Fruit fly (Drosophila melanogaster) whole organism, wandering third instar larva: ENCODE measurements around the gene Or33b.

Experiments used
- CG9705 ChIP-seq: fragments of 200-800 bp; sonication (Bioruptor generic); optimal IDR thresholded peaks from 2 replicates; lab custom pipeline; 2018; ENCODE audit warnings: missing biosample characterization, mild to moderate bottlenecking, missing genetic modification characterization
- CrebA ChIP-seq: fragments of 200-800 bp; sonication (Bioruptor generic); optimal IDR thresholded peaks from 2 replicates; lab custom pipeline; 2016; ENCODE audit warnings: missing biosample characterization, mild to moderate bottlenecking, missing genetic modification characterization, borderline replicate concordance
- Dfd ChIP-seq: fragments of >200 bp; optimal IDR thresholded peaks from 2 replicates; lab custom pipeline; 2017; ENCODE audit warnings: missing biosample characterization, missing genetic modification characterization
- Dif ChIP-seq: fragments of 200-275, 200-300 bp; sonication (Bioruptor generic); optimal IDR thresholded peaks from 2 replicates; lab custom pipeline; 2018; ENCODE audit warnings: missing biosample characterization, missing genetic modification characterization; ENCODE audit not compliant: partially characterized antibody
- GATAd ChIP-seq: sonication (Bioruptor generic); optimal IDR thresholded peaks from 2 replicates; lab custom pipeline; 2016; ENCODE audit warnings: missing biosample characterization, missing genetic modification characterization
- HLH106 ChIP-seq: fragments of 200-800 bp; optimal IDR thresholded peaks from 3 replicates; lab custom pipeline; 2019; ENCODE audit warnings: missing biosample characterization, mild to moderate bottlenecking, missing genetic modification characterization, moderate library complexity
- Hr78 ChIP-seq: fragments of >200 bp; optimal IDR thresholded peaks from 2 replicates; lab custom pipeline; 2017; ENCODE audit warnings: missing biosample characterization, missing genetic modification characterization
- Hr83 ChIP-seq: fragments of 200-300 bp; sonication (Bioruptor generic); optimal IDR thresholded peaks from 2 replicates; lab custom pipeline; 2016; ENCODE audit warnings: missing biosample characterization, mild to moderate bottlenecking, missing genetic modification characterization, moderate library complexity; ENCODE audit not compliant: poor library complexity, severe bottlenecking
- Myc ChIP-seq: fragments of >200 bp; optimal IDR thresholded peaks from 2 replicates; lab custom pipeline; 2017
- OdsH ChIP-seq: fragments of 200-800 bp; sonication (Bioruptor generic); optimal IDR thresholded peaks from 2 replicates; lab custom pipeline; 2016; ENCODE audit warnings: missing biosample characterization, mild to moderate bottlenecking, missing genetic modification characterization
- Rel ChIP-seq, 2 experiments: fragments of 200-800 bp; sonication (Bioruptor generic) in 1 of 2; optimal IDR thresholded peaks; 2 replicates in 1 of 2; 3 replicates in 1 of 2; lab custom pipeline; 2016 to 2019; ENCODE audit warnings: mild to moderate bottlenecking in 2 of 2, missing biosample characterization in 2 of 2, missing genetic modification characterization in 2 of 2, moderate library complexity in 1 of 2
- Sp1 ChIP-seq: fragments of 200-800 bp; sonication (Bioruptor generic); optimal IDR thresholded peaks from 3 replicates; lab custom pipeline; 2019; ENCODE audit warnings: missing biosample characterization, mild to moderate bottlenecking, missing genetic modification characterization, moderate library complexity
- Vsx2 ChIP-seq: fragments of 200-300, 225-300 bp; sonication (Bioruptor generic); optimal IDR thresholded peaks from 2 replicates; lab custom pipeline; 2018; ENCODE audit warnings: missing biosample characterization, missing genetic modification characterization; ENCODE audit not compliant: partially characterized antibody
- br ChIP-seq: fragments of 200-800 bp; sonication (Bioruptor generic); optimal IDR thresholded peaks from 2 replicates; lab custom pipeline; 2016; ENCODE audit warnings: missing biosample characterization, missing genetic modification characterization
- brk ChIP-seq: fragments of 200-800 bp; sonication (Bioruptor generic); optimal IDR thresholded peaks from 2 replicates; lab custom pipeline; 2016; ENCODE audit warnings: missing biosample characterization, mild to moderate bottlenecking, missing genetic modification characterization
- dl ChIP-seq, 2 experiments: fragments of 175-275, 200-275 bp in 1 of 2; fragments of 200-275 bp in 1 of 2; sonication (Bioruptor generic); optimal IDR thresholded peaks; lab custom pipeline; 2018; ENCODE audit warnings: mild to moderate bottlenecking in 2 of 2, missing biosample characterization in 2 of 2, missing genetic modification characterization in 2 of 2, moderate library complexity in 2 of 2; ENCODE audit not compliant: partially characterized antibody in 2 of 2, insufficient read depth in 1 of 2
- dmrt93B ChIP-seq: fragments of 200-800 bp; sonication (Bioruptor generic); optimal IDR thresholded peaks from 2 replicates; lab custom pipeline; 2018; ENCODE audit warnings: missing biosample characterization, mild to moderate bottlenecking, missing genetic modification characterization
- foxo ChIP-seq, 2 experiments: fragments of 200-800 bp; sonication (Bioruptor generic); optimal IDR thresholded peaks; 2 replicates in 1 of 2; 3 replicates in 1 of 2; lab custom pipeline; 2016 to 2017; ENCODE audit warnings: missing biosample characterization in 2 of 2, missing genetic modification characterization in 2 of 2
- fru ChIP-seq: fragments of 200-800 bp; sonication (Bioruptor generic); optimal IDR thresholded peaks from 3 replicates; lab custom pipeline; 2016; ENCODE audit warnings: missing biosample characterization, mild to moderate bottlenecking, missing genetic modification characterization
- jim ChIP-seq: fragments of 175-275, 200-325 bp; sonication (Bioruptor generic); optimal IDR thresholded peaks from 2 replicates; lab custom pipeline; 2016; ENCODE audit warnings: missing biosample characterization, mild to moderate bottlenecking, missing genetic modification characterization
- psq ChIP-seq: fragments of 200-800 bp; sonication (Bioruptor generic); optimal IDR thresholded peaks from 3 replicates; lab custom pipeline; 2017; ENCODE audit warnings: missing biosample characterization, mild to moderate bottlenecking, missing genetic modification characterization, moderate library complexity
- rgr ChIP-seq: fragments of 200-800 bp; sonication (Bioruptor generic); optimal IDR thresholded peaks from 3 replicates; lab custom pipeline; 2016; ENCODE audit warnings: missing biosample characterization, mild to moderate bottlenecking, missing genetic modification characterization
- sage ChIP-seq: fragments of 200-800 bp; sonication (Bioruptor generic); optimal IDR thresholded peaks from 2 replicates; lab custom pipeline; 2016; ENCODE audit warnings: missing biosample characterization, mild to moderate bottlenecking, missing genetic modification characterization
- sv ChIP-seq: fragments of 200-800 bp; sonication (Bioruptor generic); optimal IDR thresholded peaks from 3 replicates; lab custom pipeline; 2016; ENCODE audit warnings: missing biosample characterization, missing genetic modification characterization
- woc ChIP-seq: sonication (Bioruptor generic); optimal IDR thresholded peaks from 2 replicates; lab custom pipeline; 2016; ENCODE audit warnings: missing biosample characterization, mild to moderate bottlenecking, missing genetic modification characterization

Or33b gene

DNA sequence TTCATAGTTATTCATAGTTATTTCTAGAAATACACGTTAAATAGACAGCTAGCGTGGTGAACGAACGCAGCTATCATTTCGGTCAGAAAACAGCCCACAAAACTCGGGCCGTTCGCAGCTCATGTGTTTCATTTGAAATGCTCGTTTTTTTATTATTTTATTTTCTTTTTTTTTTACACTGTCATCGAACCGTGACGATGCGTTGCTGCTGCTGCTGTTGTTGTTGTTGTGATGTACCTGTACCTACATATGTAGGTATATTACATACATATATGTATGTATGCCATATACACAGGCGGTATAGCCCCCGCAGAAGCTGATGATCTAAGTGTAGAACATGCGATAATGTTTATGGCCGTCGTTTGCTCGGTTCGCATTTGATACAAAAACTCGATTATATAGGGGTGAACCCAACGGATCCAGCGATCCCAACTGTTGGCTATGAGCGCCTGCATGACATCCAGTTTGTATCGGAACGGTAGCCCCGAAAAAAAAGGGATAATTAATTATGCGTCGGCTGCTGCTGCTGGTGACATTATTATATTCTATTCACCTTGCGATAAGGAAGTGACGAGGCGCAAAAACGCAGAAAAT is 37.3 kb downstream of the Or33b start:
- TF ChIP-seq CrebA (GFP tag; lab: Kevin White, UChicago) = no peak
- no peak for TF ChIP-seq sv
- no peak for TF ChIP-seq psq (GFP tag; lab: Kevin White, UChicago)
- no peak for TF ChIP-seq CG9705
- TF ChIP-seq dl (GFP tag; optimal IDR thresholded peaks at IDR 0.05; lab: Kevin White, UChicago; ENCODE audit: insufficient read depth in 1 of 2, partially characterized antibody in 2 of 2) = no peak
- TF ChIP-seq br (GFP tag; lab: Kevin White, UChicago) = no peak
- TF ChIP-seq Rel (GFP tag; optimal IDR thresholded peaks at IDR 0.05; lab: Kevin White, UChicago) = no peak
- no peak for TF ChIP-seq Rel (tag; optimal IDR thresholded peaks at IDR 0.05; lab: Kevin White, UChicago)
- TF ChIP-seq fru = no peak
- no peak for TF ChIP-seq foxo (GFP tag; optimal IDR thresholded peaks at IDR 0.05; lab: Kevin White, UChicago)
- TF ChIP-seq Dfd (GFP tag; lab: Kevin White, UChicago) = no peak

DNA sequence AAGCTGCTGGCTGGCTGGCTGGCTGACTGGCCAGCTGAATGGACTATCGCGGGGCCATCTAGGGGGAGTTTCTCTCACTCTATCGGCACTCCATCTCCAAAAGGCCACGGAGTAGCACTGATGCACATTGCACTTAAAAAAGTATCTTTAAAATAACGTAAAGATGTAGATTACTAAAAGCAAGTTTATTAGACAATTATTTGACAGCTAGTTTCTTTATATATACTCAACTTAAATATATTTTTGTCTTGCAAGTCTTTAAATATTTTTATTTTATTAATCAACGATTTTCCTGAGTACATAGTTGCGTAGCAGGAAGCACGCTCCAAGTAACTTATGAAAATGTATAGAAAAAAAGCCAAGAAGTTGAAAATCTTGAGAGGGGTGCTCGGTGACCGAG is 41.0 kb downstream of the Or33b start:
- TF ChIP-seq Dif (GFP tag; lab: Kevin White, UChicago) (no peak), CrebA (GFP tag; lab: Kevin White, UChicago) (no peak), Sp1 (GFP tag; lab: Kevin White, UChicago) (no peak), fru (no peak), Hr78 (GFP tag; lab: Kevin White, UChicago) (no peak)

- no peak for TF ChIP-seq CrebA (GFP tag; lab: Kevin White, UChicago)
- TF ChIP-seq GATAd (GFP tag; lab: Kevin White, UChicago) = no peak
- no peak for TF ChIP-seq Myc (lab: Kevin White, UChicago)
- TF ChIP-seq woc (GFP tag; lab: Kevin White, UChicago) = no peak
- no peak for TF ChIP-seq Sp1 (GFP tag; lab: Kevin White, UChicago)
Observed at dm6 chr2L:11977721-11978120, 41.7 kb downstream of the Or33b start.

DNA sequence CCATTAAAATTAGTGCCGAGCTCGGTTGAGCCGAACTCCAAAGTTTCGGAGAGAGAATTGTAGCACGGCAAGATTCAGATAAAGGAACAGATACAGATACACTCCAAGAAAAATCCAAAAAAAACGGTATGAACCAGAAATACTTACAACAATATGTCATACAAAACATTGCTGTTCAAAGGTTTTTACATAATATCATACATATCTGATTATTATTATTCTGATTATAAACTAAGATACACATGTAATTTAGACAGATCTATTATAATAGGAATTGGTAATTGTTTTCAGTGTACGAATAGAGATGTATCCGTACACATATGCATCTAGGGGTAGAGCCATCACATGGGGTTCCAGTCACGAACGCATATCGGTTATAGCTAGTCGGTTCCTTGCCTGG is 44.1 kb downstream of the Or33b start:
- TF ChIP-seq Dfd (GFP tag; lab: Kevin White, UChicago) = no peak
- no peak for TF ChIP-seq CrebA (GFP tag; lab: Kevin White, UChicago)
- TF ChIP-seq sage (GFP tag; lab: Kevin White, UChicago) = no peak
- no peak for TF ChIP-seq CG9705
- no peak for TF ChIP-seq dmrt93B (GFP tag; lab: Kevin White, UChicago)
- no peak for TF ChIP-seq fru
- TF ChIP-seq rgr (GFP tag; lab: Kevin White, UChicago) = no peak
- TF ChIP-seq Hr78 (GFP tag; lab: Kevin White, UChicago) = no peak
- no peak for TF ChIP-seq foxo (GFP tag; optimal IDR thresholded peaks at IDR 0.05; lab: Kevin White, UChicago)
- TF ChIP-seq OdsH = no peak
- no peak for TF ChIP-seq brk
- TF ChIP-seq br (GFP tag; lab: Kevin White, UChicago) = no peak
- no peak for TF ChIP-seq Hr83 (GFP tag; lab: Kevin White, UChicago)
- no peak for TF ChIP-seq Sp1 (GFP tag; lab: Kevin White, UChicago)
- TF ChIP-seq dl (GFP tag; optimal IDR thresholded peaks at IDR 0.05; lab: Kevin White, UChicago; ENCODE audit: insufficient read depth in 1 of 2, partially characterized antibody in 2 of 2) = no peak
- TF ChIP-seq, all 38 proteins: peak for 0

DNA sequence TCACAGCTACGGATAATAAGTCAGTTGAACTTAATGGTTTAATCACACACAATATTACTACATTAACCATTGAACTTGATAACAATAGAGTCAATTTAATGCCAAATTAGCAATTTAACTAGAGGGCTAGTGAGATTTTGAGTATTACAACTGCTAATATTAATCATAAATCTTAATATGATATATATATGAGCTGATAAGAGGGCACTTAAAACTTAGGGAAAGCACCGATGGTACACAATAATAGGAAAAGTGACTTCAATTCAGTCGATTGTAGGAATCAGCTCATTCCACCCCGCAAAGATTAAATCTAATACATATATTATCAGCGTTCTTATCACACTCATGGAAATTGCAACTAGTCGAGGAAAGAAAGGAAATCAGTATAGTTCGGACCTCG is 45.2 kb downstream of the Or33b start, which contains the start of gene CG16965:
CG16965 (plus strand) TSS at position 382 of the 400 bp plus-strand sequence.
- no peak for TF ChIP-seq psq (GFP tag; lab: Kevin White, UChicago)
- no peak for TF ChIP-seq sv
- no peak for TF ChIP-seq OdsH
- no peak for TF ChIP-seq HLH106 (tag; lab: Kevin White, UChicago)
- TF ChIP-seq jim = no peak
- TF ChIP-seq fru = no peak
- no peak for TF ChIP-seq Hr83 (GFP tag; lab: Kevin White, UChicago)
- no peak for TF ChIP-seq Rel (GFP tag; optimal IDR thresholded peaks at IDR 0.05; lab: Kevin White, UChicago)
- TF ChIP-seq Rel (tag; optimal IDR thresholded peaks at IDR 0.05; lab: Kevin White, UChicago) = no peak
- no peak for TF ChIP-seq Vsx2
- TF ChIP-seq foxo (GFP tag; optimal IDR thresholded peaks at IDR 0.05; lab: Kevin White, UChicago) = no peak
